Worm (Caenorhabditis elegans) whole organism, late embryonic: Measurements from ENCODE around the gene ast-1.

Source experiments
- ceh-48 ChIP-seq: sonication (generic microtip); optimal IDR thresholded peaks from 2 replicates; lab custom pipeline; 2016; ENCODE audit warnings: missing genetic modification characterization, inconsistent platforms, missing compliant biosample characterization
- nfya-1 ChIP-seq: sonication (generic microtip); optimal IDR thresholded peaks from 2 replicates; lab custom pipeline; 2017; ENCODE audit warnings: missing genetic modification characterization, mild to moderate bottlenecking, missing compliant biosample characterization, antibody characterized with exemption, moderate library complexity
- unc-55 ChIP-seq: sonication (generic microtip); optimal IDR thresholded peaks from 2 replicates; lab custom pipeline; 2017; ENCODE audit warnings: missing biosample characterization, missing genetic modification reagents, missing genetic modification characterization

DNA sequence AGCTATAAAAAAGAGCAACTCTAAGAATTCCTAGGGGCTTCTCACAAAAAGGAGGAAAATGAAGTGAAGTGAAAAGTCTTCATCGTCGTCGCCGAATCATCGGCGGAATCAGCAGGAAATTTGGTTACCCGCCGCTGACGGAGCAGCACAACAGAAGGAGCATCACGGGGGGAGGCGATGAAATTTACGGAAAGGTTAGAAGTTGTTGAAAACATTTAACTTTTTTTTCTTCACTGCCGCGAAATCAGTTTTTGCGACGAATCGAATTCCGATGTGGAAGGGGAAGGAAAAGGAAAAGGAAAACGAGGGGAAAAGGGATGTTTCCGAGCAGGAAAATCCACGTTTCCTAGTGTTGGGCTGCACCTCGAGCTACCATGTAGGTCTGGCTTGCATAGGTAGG lies 1.8 kb downstream of the ast-1 start:
- TF ChIP-seq unc-55 (GFP tag; lab: Kevin White, UChicago) (no peak), ceh-48 (no peak), nfya-1 (tag; lab: Kevin White, UChicago) (no peak)
